Worm (Caenorhabditis elegans) whole organism, L4 larva: Measurements from ENCODE around the gene inpp-1.

ENCODE experiments used
- F26F4.8 ChIP-seq: fragments of 200-800 bp; sonication (Bioruptor generic); conservative IDR thresholded peaks from 2 replicates; pipeline ENCODE4 v1.3.6; 2022; ENCODE audit warnings: missing genetic modification characterization, missing compliant biosample characterization
- F44E2.7 ChIP-seq: fragments of 200-800 bp; sonication (Bioruptor generic); IDR thresholded peaks from 2 replicates; pipeline ENCODE4 v2.1.2; 2022; ENCODE audit warnings: missing genetic modification characterization, missing compliant biosample characterization
- F49E8.2 ChIP-seq: sonication (generic microtip); optimal IDR thresholded peaks from 2 replicates; lab custom pipeline; 2016; ENCODE audit warnings: missing compliant biosample characterization, mild to moderate bottlenecking, missing genetic modification characterization, borderline replicate concordance
- T20F7.1 ChIP-seq: fragments of 200-800 bp; sonication (Bioruptor generic); optimal IDR thresholded peaks from 2 replicates; lab custom pipeline; 2018; ENCODE audit warnings: mild to moderate bottlenecking, missing genetic modification characterization, missing compliant biosample characterization
- Y48G9A.11 ChIP-seq: fragments of 200-800 bp; sonication (Bioruptor generic); IDR thresholded peaks from 2 replicates; pipeline ENCODE4 v1.3.6; 2022; ENCODE audit warnings: missing genetic modification reagents, missing genetic modification characterization, missing compliant biosample characterization
- ZK337.2 ChIP-seq: fragments of 200-800 bp; sonication (Bioruptor generic); IDR thresholded peaks from 2 replicates; pipeline ENCODE4 v1.3.6; 2022; ENCODE audit warnings: missing genetic modification reagents, missing genetic modification characterization, missing compliant biosample characterization
- aha-1 ChIP-seq: fragments of 150-350 bp; peaks from one replicate; lab custom pipeline; 2014; ENCODE audit warnings: missing biosample characterization, missing genetic modification characterization
- ceh-28 ChIP-seq: fragments of 150-350 bp; optimal IDR thresholded peaks from 2 replicates; lab custom pipeline; 2014; ENCODE audit warnings: missing biosample characterization, missing genetic modification reagents, missing genetic modification characterization
- ceh-32 ChIP-seq: sonication (generic microtip); optimal IDR thresholded peaks from 2 replicates; lab custom pipeline; 2016; ENCODE audit warnings: mild to moderate bottlenecking, missing genetic modification characterization, missing compliant biosample characterization; ENCODE audit not compliant: poor library complexity
- daf-16 ChIP-seq, 3 experiments: sonication (generic microtip); optimal IDR thresholded peaks; 2 replicates each; lab custom pipeline; 2016 to 2017; ENCODE audit warnings: missing genetic modification characterization in 3 of 3, missing genetic modification reagents in 3 of 3, mild to moderate bottlenecking in 2 of 3, missing compliant biosample characterization in 2 of 3, missing biosample characterization in 1 of 3, moderate library complexity in 1 of 3
- daf-8 ChIP-seq: fragments of 200-800 bp; sonication (Bioruptor generic); IDR thresholded peaks from 2 replicates; pipeline ENCODE4 v1.3.6; 2022; ENCODE audit warnings: missing genetic modification characterization, missing compliant biosample characterization
- dmd-9 ChIP-seq: fragments of 200-800 bp; sonication (Bioruptor generic); IDR thresholded peaks from 2 replicates; pipeline ENCODE4 v1.3.6; 2022; ENCODE audit warnings: missing genetic modification reagents, missing genetic modification characterization, missing compliant biosample characterization
- dpl-1 ChIP-seq: fragments of 150-350 bp; optimal IDR thresholded peaks from 2 replicates; lab custom pipeline; 2014; ENCODE audit warnings: missing biosample characterization, missing genetic modification reagents, missing genetic modification characterization
- egl-27 ChIP-seq: sonication (generic microtip); optimal IDR thresholded peaks from 3 replicates; lab custom pipeline; 2017; ENCODE audit warnings: missing biosample characterization, missing genetic modification reagents, missing genetic modification characterization
- gei-8 ChIP-seq: fragments of 200-800 bp; sonication (Bioruptor generic); optimal IDR thresholded peaks from 2 replicates; lab custom pipeline; 2018; ENCODE audit warnings: mild to moderate bottlenecking, missing genetic modification characterization, missing compliant biosample characterization
- hlh-30 ChIP-seq: sonication (generic microtip); optimal IDR thresholded peaks from 2 replicates; lab custom pipeline; 2017; ENCODE audit warnings: antibody characterized with exemption, mild to moderate bottlenecking, missing genetic modification characterization, missing compliant biosample characterization; ENCODE audit not compliant: insufficient read depth
- lin-15B ChIP-seq: fragments of 150-350 bp; sonication (generic microtip); optimal IDR thresholded peaks from 3 replicates; lab custom pipeline; 2014; ENCODE audit warnings: missing biosample characterization, missing genetic modification characterization
- lin-29 ChIP-seq: fragments of 200-800 bp; sonication (Bioruptor generic); IDR thresholded peaks from 2 replicates; pipeline ENCODE4 v1.3.6; 2022; ENCODE audit warnings: missing genetic modification reagents, missing genetic modification characterization, missing compliant biosample characterization
- lin-38 ChIP-seq: fragments of 200-800 bp; sonication (Bioruptor generic); IDR thresholded peaks from 2 replicates; pipeline ENCODE4 v1.3.6; 2022; ENCODE audit warnings: missing genetic modification reagents, missing genetic modification characterization, missing compliant biosample characterization
- mdl-1 ChIP-seq, 2 experiments: fragments of 150-350 bp in 1 of 2; sonication (generic microtip) in 1 of 2; optimal IDR thresholded peaks; 2 replicates each; lab custom pipeline; 2014 to 2017; ENCODE audit warnings: missing biosample characterization in 2 of 2, missing genetic modification characterization in 2 of 2
- mes-2 ChIP-seq: sonication (generic microtip); optimal IDR thresholded peaks from 2 replicates; lab custom pipeline; 2016; ENCODE audit warnings: missing genotype, mild to moderate bottlenecking, missing genetic modification characterization, missing compliant biosample characterization; ENCODE audit not compliant: poor library complexity, severe bottlenecking
- mxl-3 ChIP-seq: fragments of 200-800 bp; sonication (Bioruptor generic); optimal IDR thresholded peaks from 2 replicates; lab custom pipeline; 2018; ENCODE audit warnings: mild to moderate bottlenecking, missing genetic modification characterization, missing compliant biosample characterization
- nhr-25 ChIP-seq: sonication (generic microtip); optimal IDR thresholded peaks from 2 replicates; lab custom pipeline; 2017; ENCODE audit warnings: missing genetic modification characterization, mild to moderate bottlenecking, missing compliant biosample characterization, antibody characterized with exemption, moderate library complexity, borderline replicate concordance; ENCODE audit not compliant: insufficient read depth
- nhr-42 ChIP-seq: fragments of 200-800 bp; sonication (Bioruptor generic); IDR thresholded peaks from 2 replicates; pipeline ENCODE4 v1.3.6; 2022; ENCODE audit warnings: missing genetic modification characterization, missing compliant biosample characterization
- saeg-2 ChIP-seq: fragments of 200-800 bp; sonication (Bioruptor generic); IDR thresholded peaks from 2 replicates; pipeline ENCODE4 v1.3.6; 2022; ENCODE audit warnings: missing genetic modification reagents, missing genetic modification characterization, missing compliant biosample characterization
- sdz-12 ChIP-seq: fragments of 200-800 bp; sonication (Bioruptor generic); optimal IDR thresholded peaks from 2 replicates; lab custom pipeline; 2018; ENCODE audit warnings: mild to moderate bottlenecking, missing genetic modification characterization, missing compliant biosample characterization
- snpc-1.2 ChIP-seq: fragments of 200-800 bp; sonication (Bioruptor generic); IDR thresholded peaks from 2 replicates; pipeline ENCODE4 v1.3.6; 2022; ENCODE audit warnings: missing genetic modification reagents, missing genetic modification characterization, missing compliant biosample characterization
- tra-1 ChIP-seq: fragments of 200-800 bp; sonication (Bioruptor generic); IDR thresholded peaks from 2 replicates; pipeline ENCODE4 v1.3.6; 2022; ENCODE audit warnings: missing genetic modification reagents, missing genetic modification characterization, missing compliant biosample characterization
- unc-130 ChIP-seq: sonication (generic microtip); optimal IDR thresholded peaks from 2 replicates; lab custom pipeline; 2016; ENCODE audit warnings: missing genetic modification reagents, missing genetic modification characterization, missing compliant biosample characterization
- unc-62 ChIP-seq, 3 experiments: fragments of 150-350 bp in 1 of 3; sonication (generic microtip); optimal IDR thresholded peaks in 2 of 3; peaks in 1 of 3; 1 replicate in 1 of 3; 2 replicates in 2 of 3; lab custom pipeline; 2014 to 2017; ENCODE audit warnings: missing biosample characterization in 3 of 3, missing genetic modification characterization in 3 of 3, missing genetic modification reagents in 3 of 3, missing genotype in 1 of 3
- vab-7 ChIP-seq: fragments of 200-800 bp; sonication (Bioruptor generic); IDR thresholded peaks from 2 replicates; pipeline ENCODE4 v1.3.6; 2022; ENCODE audit warnings: missing genetic modification reagents, missing genetic modification characterization, missing compliant biosample characterization
- zip-2 ChIP-seq: fragments of 150-350 bp; optimal IDR thresholded peaks from 2 replicates; lab custom pipeline; 2014; ENCODE audit warnings: missing biosample characterization, missing genetic modification characterization

Gene inpp-1

ce11 chrIV:10777076-10777475 lies 3.4 kb upstream of the inpp-1 start (continued):
- TF ChIP-seq dmd-9 = no peak
- TF ChIP-seq ceh-28 = no peak
- peak; percentile 17 for TF ChIP-seq hlh-30 (tag; lab: Kevin White, UChicago)
- no peak for TF ChIP-seq lin-15B
- TF ChIP-seq dpl-1 (GFP tag; lab: Kevin White, UChicago) = no peak
- no peak for TF ChIP-seq T20F7.1 (GFP tag; lab: Kevin White, UChicago)
- peak; percentile 1 for TF ChIP-seq mxl-3
- no peak for TF ChIP-seq vab-7 (GFP tag; lab: Robert Waterston, UW)
- TF ChIP-seq lin-29 = no peak
- no peak for TF ChIP-seq egl-27 (tag; lab: Kevin White, UChicago)

DNA sequence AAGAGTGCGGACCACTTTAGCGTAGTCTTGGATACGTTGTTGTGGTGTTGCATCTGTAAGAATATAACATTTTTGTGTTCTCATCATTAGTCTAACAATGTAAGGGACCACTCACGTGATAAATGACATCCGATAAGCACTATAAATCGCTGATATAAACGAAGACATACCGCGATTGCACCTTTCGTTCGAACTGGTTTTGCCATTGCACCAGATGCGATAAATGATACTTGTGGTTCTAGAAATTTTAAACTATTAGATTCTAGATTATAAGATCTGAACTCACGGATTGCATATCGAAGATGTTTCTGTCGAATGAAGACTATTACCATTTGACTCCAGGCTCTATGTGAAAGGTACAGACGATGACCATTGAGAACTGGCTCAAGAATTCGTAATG lies 2.4 kb downstream of the inpp-1 start:
- TF ChIP-seq sdz-12 (GFP tag; lab: Kevin White, UChicago) (no peak), aha-1 (tag; lab: Kevin White, UChicago) (peak; percentile 94), daf-16 (GFP tag; optimal IDR thresholded peaks at IDR 0.05; lab: Kevin White, UChicago) (no peak), daf-16 (tag; optimal IDR thresholded peaks at IDR 0.05; lab: Kevin White, UChicago) (no peak), daf-8 (GFP tag; lab: Robert Waterston, UW) (no peak)
- TF ChIP-seq, all 104 proteins: peak for 1

DNA sequence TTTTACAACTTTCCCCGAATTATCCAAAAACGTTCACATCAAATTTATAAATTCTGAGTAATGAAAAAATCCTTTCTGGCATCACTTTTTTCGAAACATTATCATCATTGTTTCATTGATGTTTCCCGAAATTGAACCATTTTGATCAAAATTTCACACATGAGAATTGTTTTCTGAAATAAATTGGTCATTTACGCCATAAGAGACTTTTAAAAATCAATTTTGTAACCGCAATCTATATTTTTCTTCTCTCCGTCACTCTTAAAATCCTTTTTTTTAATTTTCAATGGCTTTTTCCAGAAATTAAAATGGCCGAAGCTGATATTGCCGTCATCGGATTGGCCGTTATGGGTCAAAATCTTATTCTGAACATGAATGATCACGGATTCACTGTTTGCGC lies 4.4 kb downstream of the inpp-1 start, which contains the start of gene T25B9.9:
T25B9.9 (plus strand) TSS at position 301 of the 400 bp plus-strand sequence.
- TF ChIP-seq unc-62 (GFP tag; optimal IDR thresholded peaks at IDR 0.05 in 1 of 2; lab: Kevin White, UChicago) = peak in 1 of 2 experiments; percentile 35
- no peak for TF ChIP-seq unc-62 (tag; optimal IDR thresholded peaks at IDR 0.05; lab: Kevin White, UChicago)
- no peak for TF ChIP-seq ceh-32

DNA sequence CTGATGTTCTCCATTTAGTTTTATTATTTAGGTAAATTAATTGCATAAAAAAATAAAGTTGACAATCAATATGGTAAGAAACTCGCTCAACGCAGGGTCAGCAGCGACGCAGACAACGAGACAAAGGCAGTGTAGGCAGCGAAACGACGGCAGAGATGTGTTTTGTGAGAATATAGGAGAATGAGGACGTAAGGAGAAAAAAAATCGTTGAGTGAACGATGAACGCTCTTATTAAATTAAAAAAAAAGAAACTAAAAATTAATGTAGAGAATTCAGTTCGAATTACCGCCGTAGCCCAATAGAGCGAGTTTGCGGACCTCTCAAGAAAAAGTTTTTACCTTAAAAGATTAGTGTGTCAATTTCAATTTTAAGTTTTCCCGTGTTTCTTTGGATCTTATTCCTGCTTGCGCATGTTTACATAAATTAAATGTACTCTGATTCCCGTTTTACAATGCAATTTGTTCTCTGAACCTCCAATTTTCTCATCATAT lies 5.5 kb downstream of the inpp-1 start, which contains the start of gene T25B9.8:
T25B9.8 (minus strand) TSS at position 51 of the 491 bp plus-strand sequence.
- TF ChIP-seq lin-38 (GFP tag; lab: Robert Waterston, UW) = peak; percentile 30
- TF ChIP-seq nhr-25 (tag; lab: Kevin White, UChicago) = no peak
- no peak for TF ChIP-seq gei-8 (GFP tag; lab: Kevin White, UChicago)
- no peak for TF ChIP-seq zip-2 (tag; lab: Kevin White, UChicago)
- TF ChIP-seq mdl-1 (tag; optimal IDR thresholded peaks at IDR 0.05; lab: Kevin White, UChicago) = no peak
- TF ChIP-seq F44E2.7 = no peak
- TF ChIP-seq aha-1 (tag; lab: Kevin White, UChicago) = peak; percentile 69
- TF ChIP-seq F26F4.8 = no peak
- TF ChIP-seq Y48G9A.11 (GFP tag; lab: Robert Waterston, UW) = no peak
- no peak for TF ChIP-seq tra-1
- TF ChIP-seq lin-29 = no peak
- no peak for TF ChIP-seq ZK337.2
- TF ChIP-seq, all 104 proteins: peak for 2

- peak; percentile 16 for TF ChIP-seq F49E8.2
- TF ChIP-seq mdl-1 (tag; optimal IDR thresholded peaks at IDR 0.05; lab: Kevin White, UChicago) = no peak
- peak; percentile 32 for TF ChIP-seq unc-130 (GFP tag; lab: Kevin White, UChicago)
- no peak for TF ChIP-seq tra-1
- TF ChIP-seq snpc-1.2 = peak; percentile 83
- peak; percentile 30 for TF ChIP-seq mes-2
- TF ChIP-seq saeg-2 (GFP tag; lab: Robert Waterston, UW) = no peak
- no peak for TF ChIP-seq nhr-42
- TF ChIP-seq dpl-1 (GFP tag; lab: Kevin White, UChicago) = no peak
Observed at ce11 chrIV:10766071-10766470, 7.6 kb downstream of the inpp-1 start.
